Worm (Caenorhabditis elegans) whole organism, L1 larva: ENCODE measurements around the gene xbx-1.
"Not testable (repeated sequence)": the region's sequence is repeated elsewhere in the genome, so short reads cannot be mapped to it uniquely, and the experiment has no call there.

Experiments used
- C16A3.4 ChIP-seq: fragments of 150-350 bp; optimal IDR thresholded peaks from 2 replicates; lab custom pipeline; 2014; ENCODE audit warnings: missing biosample characterization, missing genetic modification characterization
- dpl-1 ChIP-seq, 3 experiments: fragments of 150-350 bp in 2 of 3; sonication (generic microtip) in 1 of 3; optimal IDR thresholded peaks; 2 replicates each; lab custom pipeline; 2014 to 2017; ENCODE audit warnings: missing biosample characterization in 3 of 3, missing genetic modification characterization in 3 of 3, missing genetic modification reagents in 3 of 3
- efl-1 ChIP-seq, 4 experiments: fragments of 150-350 bp; optimal IDR thresholded peaks in 3 of 4; peaks in 1 of 4; 1 replicate in 1 of 4; 2 replicates in 3 of 4; lab custom pipeline; 2014; ENCODE audit warnings: missing biosample characterization in 2 of 4, missing genetic modification characterization in 2 of 4, missing genetic modification reagents in 2 of 4
- fkh-4 ChIP-seq: sonication (generic microtip); optimal IDR thresholded peaks from 2 replicates; lab custom pipeline; 2016; ENCODE audit warnings: missing compliant biosample characterization, missing genetic modification characterization, borderline replicate concordance
- hlh-17 ChIP-seq: fragments of 200-800 bp; sonication (Bioruptor generic); optimal IDR thresholded peaks from 2 replicates; lab custom pipeline; 2018; ENCODE audit warnings: missing genetic modification characterization, mild to moderate bottlenecking, missing compliant biosample characterization, moderate library complexity, borderline replicate concordance
- hpl-2 ChIP-seq: fragments of 150-350 bp; optimal IDR thresholded peaks from 2 replicates; lab custom pipeline; 2014; ENCODE audit warnings: missing biosample characterization, missing genetic modification reagents, missing genetic modification characterization
- isw-1 ChIP-seq: fragments of 200-800 bp; sonication (Bioruptor generic); IDR thresholded peaks from 2 replicates; pipeline ENCODE4 v1.3.6; 2022; ENCODE audit warnings: missing genetic modification characterization, missing compliant biosample characterization
- lin-39 ChIP-seq: fragments of 150-350 bp; optimal IDR thresholded peaks from 2 replicates; lab custom pipeline; 2014; ENCODE audit warnings: missing biosample characterization, missing genetic modification reagents, missing genetic modification characterization
- nhr-12 ChIP-seq: sonication (generic microtip); optimal IDR thresholded peaks from 2 replicates; lab custom pipeline; 2017; ENCODE audit warnings: missing biosample characterization, missing genetic modification characterization
- nhr-20 ChIP-seq: sonication (generic microtip); optimal IDR thresholded peaks from 2 replicates; lab custom pipeline; 2016; ENCODE audit warnings: mild to moderate bottlenecking, missing genetic modification characterization, missing compliant biosample characterization
- nhr-47 ChIP-seq: sonication (generic microtip); optimal IDR thresholded peaks from 2 replicates; lab custom pipeline; 2016; ENCODE audit warnings: mild to moderate bottlenecking, missing genetic modification characterization, moderate library complexity, missing compliant biosample characterization
- snpc-4 ChIP-seq: fragments of 150-350 bp; optimal IDR thresholded peaks from 2 replicates; lab custom pipeline; 2014; ENCODE audit warnings: missing biosample characterization, missing genetic modification characterization
- unc-98 ChIP-seq: fragments of 200-800 bp; sonication (Bioruptor generic); IDR thresholded peaks from 2 replicates; pipeline ENCODE4 v1.3.6; 2022; ENCODE audit warnings: missing genetic modification characterization, missing compliant biosample characterization
- xbp-1 ChIP-seq: sonication (generic microtip); optimal IDR thresholded peaks from 2 replicates; lab custom pipeline; 2016; ENCODE audit warnings: missing genetic modification characterization, missing compliant biosample characterization

Gene xbx-1

DNA sequence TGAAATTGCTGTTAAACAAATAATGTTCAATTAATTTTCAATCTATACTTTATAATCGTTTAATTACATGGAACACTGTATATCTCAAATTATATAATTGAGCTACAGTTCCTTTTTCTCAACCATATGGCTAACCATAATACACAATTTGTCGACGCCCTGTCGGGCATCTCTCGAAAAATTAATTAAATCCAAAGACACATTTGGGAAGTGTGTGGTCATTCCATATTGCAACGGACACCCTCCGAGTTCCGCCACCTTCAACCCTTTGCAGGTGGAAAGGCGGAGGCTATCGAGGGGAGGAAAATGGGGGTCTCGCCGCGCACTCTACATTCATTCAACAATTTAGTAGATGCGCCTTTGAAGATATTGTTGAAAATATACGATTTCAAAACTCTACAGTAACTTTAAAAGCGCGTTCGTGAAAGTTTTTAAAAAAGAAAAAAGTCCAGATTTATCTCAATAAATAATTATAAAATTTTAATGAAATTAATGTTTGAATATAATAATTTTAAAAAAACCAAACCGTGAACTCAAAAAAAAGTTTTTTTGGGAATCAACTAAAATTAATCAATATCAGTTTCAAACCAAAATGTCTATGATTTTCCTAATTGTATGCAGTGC, 49.0 kb downstream of the xbx-1 start, which contains the start of gene F14H8.8 (continued):
- peak; percentile 35 for TF ChIP-seq nhr-20 (tag; lab: Kevin White, UChicago)
- TF ChIP-seq dpl-1 (GFP tag; optimal IDR thresholded peaks at IDR 0.05; lab: Kevin White, UChicago), result peak in 1 of 3 experiments; percentile 12
- peak; percentile 97 for TF ChIP-seq snpc-4 (tag; lab: Kevin White, UChicago)
- no peak for TF ChIP-seq xbp-1 (tag; lab: Kevin White, UChicago)
- no peak for TF ChIP-seq lin-39
- TF ChIP-seq hpl-2, result no peak
- peak; percentile 55 for TF ChIP-seq nhr-47 (tag; lab: Kevin White, UChicago)
- TF ChIP-seq unc-98 (GFP tag; lab: Robert Waterston, UW), result no peak
- no peak for TF ChIP-seq isw-1
- no peak for TF ChIP-seq nhr-12 (tag; lab: Kevin White, UChicago)
- no peak for TF ChIP-seq C16A3.4 (tag; lab: Kevin White, UChicago)

DNA sequence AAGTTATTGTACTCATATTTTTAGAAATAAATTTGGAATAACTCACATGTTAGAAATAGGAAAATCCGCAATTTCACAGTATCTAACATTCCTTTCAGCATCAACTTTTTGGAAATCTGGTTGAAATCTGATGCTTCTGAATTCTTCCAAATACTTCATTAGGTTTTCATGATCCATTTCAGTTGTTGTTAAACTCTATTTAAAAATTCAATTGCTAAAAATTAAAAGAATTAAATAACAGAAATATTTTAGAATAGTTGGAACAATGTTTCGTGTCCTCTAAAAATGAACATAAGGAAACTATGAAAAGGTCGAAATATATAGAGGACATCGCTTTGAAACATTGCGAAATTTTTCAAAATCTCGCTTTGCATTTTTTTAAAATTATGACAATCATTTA, 51.3 kb downstream of the xbx-1 start, which contains the start of gene cng-1:
Gene cng-1 (minus strand): TSS at position 101 of the 400 bp plus-strand sequence.
- not testable (repeated sequence) for TF ChIP-seq hlh-17 (GFP tag; lab: Kevin White, UChicago); efl-1 (optimal IDR thresholded peaks at IDR 0.05; lab: Kevin White, UChicago); efl-1 (GFP tag; optimal IDR thresholded peaks at IDR 0.05 in 1 of 2; lab: Kevin White, UChicago); fkh-4 (tag; lab: Kevin White, UChicago)
